Worm (Caenorhabditis elegans): Measurements from ENCODE around the gene F09E5.14.

F09E5.14 gene

ce11 chrII:5341573-5341972 is 3.1 kb downstream of the F09E5.14 start:
- TF ChIP-seq ces-1 (GFP tag; optimal IDR thresholded peaks at IDR 0.05) (no peak), mls-2 (tag; optimal IDR thresholded peaks at IDR 0.05) (no peak), lin-13 (tag; optimal IDR thresholded peaks at IDR 0.05) (no peak), ceh-83 (GFP tag; optimal IDR thresholded peaks at IDR 0.05) (no peak), tbx-8 (GFP tag; optimal IDR thresholded peaks at IDR 0.05) (no peak), mep-1 (tag; optimal IDR thresholded peaks at IDR 0.05) (no peak), sem-2 (GFP tag; optimal IDR thresholded peaks at IDR 0.05) (no peak), lsy-2 (tag; optimal IDR thresholded peaks at IDR 0.05) (no peak), unc-120 (tag; optimal IDR thresholded peaks at IDR 0.05; ENCODE audit: poor library complexity, severe bottlenecking) (no peak), cnd-1 (tag; optimal IDR thresholded peaks at IDR 0.05) (no peak), drap-1 (GFP tag; optimal IDR thresholded peaks at IDR 0.05) (no peak), lin-32 (GFP tag; optimal IDR thresholded peaks at IDR 0.05) (no peak), bed-3 (GFP tag; optimal IDR thresholded peaks at IDR 0.05) (no peak), nhr-12 (tag; optimal IDR thresholded peaks at IDR 0.05) (no peak)

DNA sequence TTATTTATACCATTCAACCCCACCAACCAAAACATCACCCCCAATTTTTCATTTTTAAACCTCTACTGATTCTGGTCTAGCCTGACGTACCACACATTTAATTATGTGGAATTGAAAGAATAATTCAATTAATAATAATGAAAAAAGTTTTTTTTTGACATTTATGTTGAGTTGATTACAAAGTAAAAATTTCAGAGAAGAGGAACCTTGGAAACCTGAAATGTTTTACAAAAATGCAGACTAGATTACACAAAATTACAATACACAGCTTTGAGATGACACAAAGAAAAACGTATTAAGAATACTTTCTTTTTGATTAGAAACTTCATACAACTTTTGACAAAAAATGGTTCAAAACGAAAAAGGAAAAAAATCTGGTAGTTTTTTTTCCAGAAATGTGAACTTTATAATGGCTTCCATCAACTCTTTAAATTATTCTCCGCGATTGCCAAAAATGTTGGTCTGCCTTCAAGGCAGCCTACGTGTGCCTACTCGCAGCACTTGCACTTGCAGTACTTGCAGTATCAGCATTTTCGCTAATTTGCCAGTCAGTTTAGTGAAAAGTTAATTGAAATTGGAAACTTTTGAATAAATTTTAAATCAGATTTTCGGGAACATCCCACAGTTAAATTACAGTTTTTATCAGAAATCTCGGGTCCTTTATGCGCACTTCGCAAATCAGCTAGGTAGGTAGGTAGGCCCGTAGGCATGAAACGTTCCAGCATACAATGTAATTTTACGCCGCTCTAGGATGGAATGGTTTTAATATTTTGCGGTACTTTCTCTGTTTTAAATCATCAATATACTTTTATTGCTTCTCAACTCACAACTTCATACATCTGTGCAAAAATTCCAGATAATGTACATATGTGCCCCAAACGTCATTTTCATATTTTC is 3.8 kb downstream of the F09E5.14 start:
- TF ChIP-seq ces-1 (GFP tag; optimal IDR thresholded peaks at IDR 0.05) (peak; percentile 42), mab-5 (tag; optimal IDR thresholded peaks at IDR 0.05) (no peak)

- TF ChIP-seq zip-8 (tag; optimal IDR thresholded peaks at IDR 0.05) (no peak), nhr-28 (tag; optimal IDR thresholded peaks at IDR 0.05) (no peak), ceh-43 (GFP tag; optimal IDR thresholded peaks at IDR 0.05) (no peak), sptf-1 (tag; optimal IDR thresholded peaks at IDR 0.05) (no peak), mep-1 (tag; optimal IDR thresholded peaks at IDR 0.05) (no peak), sem-2 (GFP tag; optimal IDR thresholded peaks at IDR 0.05) (no peak), ztf-11 (tag; optimal IDR thresholded peaks at IDR 0.05) (no peak), snpc-4 (tag; optimal IDR thresholded peaks at IDR 0.05) (no peak), nhr-76 (tag; optimal IDR thresholded peaks at IDR 0.05) (no peak), ceh-39 (tag; optimal IDR thresholded peaks at IDR 0.05) (no peak), M03D4.4 (tag; optimal IDR thresholded peaks at IDR 0.05) (no peak), nhr-237 (tag; optimal IDR thresholded peaks at IDR 0.05) (no peak), mls-2 (tag; optimal IDR thresholded peaks at IDR 0.05) (no peak)
Measured at ce11 chrII:5339547-5339946, 5.1 kb downstream of the F09E5.14 start.

DNA sequence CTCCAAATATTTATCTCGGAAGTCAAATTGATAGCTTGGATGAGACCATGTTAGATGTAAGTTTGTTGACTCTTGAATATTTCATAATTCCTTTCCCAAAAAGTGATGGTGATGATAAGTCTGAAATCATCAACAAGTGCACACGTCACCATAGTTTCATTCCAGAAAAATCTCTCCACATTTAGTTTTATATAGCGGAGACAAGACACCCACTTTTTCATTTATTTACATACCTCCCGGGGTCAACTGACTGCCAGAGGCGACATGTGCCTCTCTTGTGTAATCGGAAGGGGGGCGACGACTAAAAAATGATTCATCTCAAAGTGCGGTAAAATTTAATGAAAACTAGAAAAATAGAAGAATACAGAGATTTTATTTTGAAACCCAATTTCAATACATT is 6.4 kb downstream of the F09E5.14 start:
- no peak for TF ChIP-seq mls-2 (tag; optimal IDR thresholded peaks at IDR 0.05)
- TF ChIP-seq nhr-76 (tag; optimal IDR thresholded peaks at IDR 0.05) = no peak
- no peak for TF ChIP-seq nhr-28 (tag; optimal IDR thresholded peaks at IDR 0.05)
- TF ChIP-seq ham-2 (GFP tag; optimal IDR thresholded peaks at IDR 0.05) = no peak
- TF ChIP-seq flh-1 (GFP tag; optimal IDR thresholded peaks at IDR 0.05) = no peak
- TF ChIP-seq drap-1 (GFP tag; optimal IDR thresholded peaks at IDR 0.05) = no peak
- no peak for TF ChIP-seq zip-8 (tag; optimal IDR thresholded peaks at IDR 0.05)
- TF ChIP-seq ztf-11 (tag; optimal IDR thresholded peaks at IDR 0.05) = no peak
- TF ChIP-seq pha-4 (tag; optimal IDR thresholded peaks at IDR 0.05) = no peak
- TF ChIP-seq elt-1 (tag; optimal IDR thresholded peaks at IDR 0.05; ENCODE audit: borderline replicate concordance, insufficient read depth) = no peak
- TF ChIP-seq blmp-1 (tag; optimal IDR thresholded peaks at IDR 0.05) = no peak
- no peak for TF ChIP-seq ces-1 (GFP tag; optimal IDR thresholded peaks at IDR 0.05)
- no peak for TF ChIP-seq snpc-4 (tag; optimal IDR thresholded peaks at IDR 0.05)
- TF ChIP-seq nhr-2 (tag; optimal IDR thresholded peaks at IDR 0.05) = no peak
- TF ChIP-seq nhr-237 (tag; optimal IDR thresholded peaks at IDR 0.05) = no peak
- no peak for TF ChIP-seq unc-39 (tag; optimal IDR thresholded peaks at IDR 0.05)
- TF ChIP-seq mab-5 (tag; optimal IDR thresholded peaks at IDR 0.05) = no peak

DNA sequence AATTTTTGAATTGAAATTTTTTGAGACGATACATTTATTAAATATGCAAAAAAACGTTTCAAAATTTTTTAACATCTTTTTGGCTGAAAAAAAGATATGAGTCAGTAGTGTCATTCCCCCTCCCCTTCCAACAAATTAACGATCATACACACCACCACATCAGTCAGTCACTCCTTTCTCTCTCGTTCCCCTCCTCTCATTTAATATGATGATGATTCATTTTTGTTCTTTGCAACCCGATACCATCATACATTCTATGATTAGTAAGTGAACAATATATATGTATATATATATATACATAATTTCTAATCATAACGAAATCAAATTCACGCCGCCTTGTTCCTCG is 7.2 kb downstream of the F09E5.14 start:
- TF ChIP-seq nhr-12 (tag; optimal IDR thresholded peaks at IDR 0.05) (no peak), sem-2 (GFP tag; optimal IDR thresholded peaks at IDR 0.05) (no peak), mab-5 (tag; optimal IDR thresholded peaks at IDR 0.05) (no peak), unc-120 (tag; optimal IDR thresholded peaks at IDR 0.05; ENCODE audit: poor library complexity, severe bottlenecking) (no peak), cnd-1 (tag; optimal IDR thresholded peaks at IDR 0.05) (no peak), lin-32 (GFP tag; optimal IDR thresholded peaks at IDR 0.05) (no peak), nhr-237 (tag; optimal IDR thresholded peaks at IDR 0.05) (no peak), tbx-8 (GFP tag; optimal IDR thresholded peaks at IDR 0.05) (no peak), ham-2 (GFP tag; optimal IDR thresholded peaks at IDR 0.05) (no peak)

All from whole organism, mixed stage, embryonic.